Fruit fly (Drosophila melanogaster) whole organism, pupa: Measurements from ENCODE around the gene Sras.

Source experiments
- CG10348 ChIP-seq: fragments of 200-800 bp; sonication (Bioruptor generic); IDR thresholded peaks from 2 replicates; pipeline ENCODE4 v1.3.6; 2022; ENCODE audit warnings: missing biosample characterization, missing genetic modification characterization
- CG12605 ChIP-seq: fragments of 200-800 bp; sonication (Bioruptor generic); IDR thresholded peaks from 2 replicates; pipeline ENCODE4 v1.3.6; 2022; ENCODE audit warnings: missing biosample characterization, missing genetic modification characterization
- CG13204 ChIP-seq: fragments of 200-800 bp; sonication (Bioruptor generic); optimal IDR thresholded peaks from 2 replicates; lab custom pipeline; 2018; ENCODE audit warnings: missing biosample characterization, mild to moderate bottlenecking, missing genetic modification characterization, moderate library complexity
- CG14655 ChIP-seq: fragments of 200-800 bp; sonication (Bioruptor generic); optimal IDR thresholded peaks from 3 replicates; lab custom pipeline; 2017; ENCODE audit warnings: mild to moderate bottlenecking, missing biosample characterization, missing genetic modification reagents, missing genetic modification characterization
- CG15710 ChIP-seq: fragments of 200-800 bp; sonication (Bioruptor generic); optimal IDR thresholded peaks from 2 replicates; lab custom pipeline; 2018; ENCODE audit warnings: missing biosample characterization, mild to moderate bottlenecking, missing genetic modification characterization, moderate library complexity
- CG17806 ChIP-seq: fragments of 200-800 bp; sonication (Bioruptor generic); optimal IDR thresholded peaks from 2 replicates; lab custom pipeline; 2018; ENCODE audit warnings: missing biosample characterization, mild to moderate bottlenecking, missing genetic modification characterization, moderate library complexity
- CG32121 ChIP-seq: fragments of 200-800 bp; sonication (Bioruptor generic); IDR thresholded peaks from 2 replicates; pipeline ENCODE4 v1.3.6; 2022; ENCODE audit warnings: missing biosample characterization, missing genetic modification characterization
- CG34367 ChIP-seq: fragments of 200-800 bp; sonication (Bioruptor generic); optimal IDR thresholded peaks from 2 replicates; lab custom pipeline; 2018; ENCODE audit warnings: missing biosample characterization, mild to moderate bottlenecking, missing genetic modification characterization
- CG4496 ChIP-seq: fragments of 200-800 bp; sonication (Bioruptor generic); IDR thresholded peaks from 3 replicates; pipeline ENCODE4 v1.3.6; 2022; ENCODE audit warnings: missing biosample characterization, missing genetic modification characterization
- CG8159 ChIP-seq: fragments of 200-800 bp; sonication (Bioruptor generic); optimal IDR thresholded peaks from 3 replicates; lab custom pipeline; 2018; ENCODE audit warnings: missing biosample characterization, mild to moderate bottlenecking, missing genetic modification characterization, moderate library complexity
- CG8301 ChIP-seq: fragments of 200-800 bp; sonication (Bioruptor generic); optimal IDR thresholded peaks from 2 replicates; lab custom pipeline; 2018; ENCODE audit warnings: missing biosample characterization, mild to moderate bottlenecking, missing genetic modification characterization
- CG9948 ChIP-seq: fragments of 200-800 bp; sonication (Bioruptor generic); optimal IDR thresholded peaks from 2 replicates; lab custom pipeline; 2018; ENCODE audit warnings: missing biosample characterization, mild to moderate bottlenecking, missing genetic modification characterization, moderate library complexity
- D1 ChIP-seq: fragments of 200-800 bp; sonication (Bioruptor generic); optimal IDR thresholded peaks from 2 replicates; lab custom pipeline; 2018; ENCODE audit warnings: missing biosample characterization, mild to moderate bottlenecking, missing genetic modification characterization, moderate library complexity
- EcR ChIP-seq: fragments of 200-800 bp; sonication (Bioruptor generic); optimal IDR thresholded peaks from 3 replicates; lab custom pipeline; 2019; ENCODE audit warnings: missing biosample characterization, missing genetic modification characterization, mild to moderate bottlenecking, moderate library complexity, missing genetic modification reagents
- Ets98B ChIP-seq: fragments of 200-800 bp; sonication (Bioruptor generic); IDR thresholded peaks from 2 replicates; pipeline ENCODE4 v1.3.6; 2022; ENCODE audit warnings: missing biosample characterization, missing genetic modification characterization
- Pif1A ChIP-seq: fragments of 200-800 bp; sonication (Bioruptor generic); optimal IDR thresholded peaks from 3 replicates; lab custom pipeline; 2016; ENCODE audit warnings: missing biosample characterization, missing genetic modification characterization
- Pif1B ChIP-seq: fragments of 200-800 bp; sonication (Bioruptor generic); optimal IDR thresholded peaks from 3 replicates; lab custom pipeline; 2016; ENCODE audit warnings: missing biosample characterization, missing genetic modification characterization
- Snoo ChIP-seq: fragments of 200-800 bp; sonication (Bioruptor generic); optimal IDR thresholded peaks from 3 replicates; lab custom pipeline; 2017; ENCODE audit warnings: missing biosample characterization, mild to moderate bottlenecking, missing genetic modification characterization, inconsistent platforms
- fd96Ca ChIP-seq: fragments of 200-800 bp; sonication (Bioruptor generic); IDR thresholded peaks from 3 replicates; pipeline ENCODE4 v1.3.6; 2022; ENCODE audit warnings: missing biosample characterization, missing genetic modification characterization
- gl ChIP-seq: fragments of 200-800 bp; sonication (Bioruptor generic); optimal IDR thresholded peaks from 2 replicates; lab custom pipeline; 2018; ENCODE audit warnings: missing biosample characterization, mild to moderate bottlenecking, missing genetic modification characterization
- rn ChIP-seq: fragments of 200-800 bp; sonication (Bioruptor generic); IDR thresholded peaks from 2 replicates; pipeline ENCODE4 v1.3.6; 2022; ENCODE audit warnings: missing biosample characterization, missing genetic modification characterization

The Sras gene

dm6 chr3L:5599592-5599991 is 36.0 kb downstream of the Sras start, which contains the start of gene CG10591:
TSS of gene CG10591 (minus strand) at chr3L:5599692.
- TF ChIP-seq Pif1B (GFP tag; lab: Kevin White, UChicago) = no peak
- no peak for TF ChIP-seq CG17806 (tag; lab: Kevin White, UChicago)
- TF ChIP-seq CG12605 = no peak
- TF ChIP-seq CG8301 = no peak
- TF ChIP-seq EcR = no peak
- no peak for TF ChIP-seq CG14655 (GFP tag; lab: Kevin White, UChicago)
- no peak for TF ChIP-seq rn (GFP tag; lab: Robert Waterston, UW)
- TF ChIP-seq CG34367 (tag; lab: Kevin White, UChicago) = no peak
- no peak for TF ChIP-seq CG15710 (tag; lab: Kevin White, UChicago)
- no peak for TF ChIP-seq fd96Ca (GFP tag; lab: Robert Waterston, UW)
- TF ChIP-seq CG9948 (tag; lab: Kevin White, UChicago) = no peak
- no peak for TF ChIP-seq D1
- TF ChIP-seq CG32121 (GFP tag; lab: Robert Waterston, UW) = no peak
- TF ChIP-seq gl (tag; lab: Kevin White, UChicago) = no peak
- no peak for TF ChIP-seq Ets98B (GFP tag; lab: Robert Waterston, UW)
- no peak for TF ChIP-seq Snoo
- TF ChIP-seq CG13204 = no peak
- TF ChIP-seq Pif1A = no peak
- no peak for TF ChIP-seq CG10348 (GFP tag; lab: Robert Waterston, UW)
- TF ChIP-seq, all 21 proteins: peak for 0

- TF ChIP-seq Ets98B (GFP tag; lab: Robert Waterston, UW) (no peak), CG15710 (tag; lab: Kevin White, UChicago) (no peak), Pif1A (no peak), rn (GFP tag; lab: Robert Waterston, UW) (no peak), EcR (no peak), CG12605 (no peak), Snoo (no peak), CG9948 (tag; lab: Kevin White, UChicago) (no peak), D1 (no peak)
These were observed 40.4 kb downstream of the Sras start, which contains the start of gene TM9SF3 for dm6 chr3L:5603860-5604415. TSS of gene TM9SF3 (minus strand) at chr3L:5603979.

- TF ChIP-seq CG15710 (tag; lab: Kevin White, UChicago) (no peak), fd96Ca (GFP tag; lab: Robert Waterston, UW) (no peak), CG13204 (no peak), Pif1B (GFP tag; lab: Kevin White, UChicago) (no peak), CG4496 (GFP tag; lab: Robert Waterston, UW) (no peak), Pif1A (no peak), CG14655 (GFP tag; lab: Kevin White, UChicago) (no peak), CG9948 (tag; lab: Kevin White, UChicago) (no peak), CG17806 (tag; lab: Kevin White, UChicago) (no peak), rn (GFP tag; lab: Robert Waterston, UW) (no peak), Snoo (no peak), CG10348 (GFP tag; lab: Robert Waterston, UW) (no peak), D1 (no peak), CG8159 (tag; lab: Kevin White, UChicago) (no peak), gl (tag; lab: Kevin White, UChicago) (no peak), Ets98B (GFP tag; lab: Robert Waterston, UW) (no peak), CG32121 (GFP tag; lab: Robert Waterston, UW) (no peak), EcR (no peak)
- TF ChIP-seq, all 21 proteins: peak for 0
These were observed 40.9 kb downstream of the Sras start, which contains the start of gene mthl2 for dm6 chr3L:5604490-5604889. TSS of gene mthl2 (plus strand) at chr3L:5604790.

- TF ChIP-seq Ets98B (GFP tag; lab: Robert Waterston, UW) = no peak
- TF ChIP-seq EcR = peak; percentile 13
These were observed 44.6 kb downstream of the Sras start, which contains the start of gene Eaf6 for dm6 chr3L:5608128-5608527. TSS of gene Eaf6 (minus strand) at chr3L:5608300.

- TF ChIP-seq Ets98B (GFP tag; lab: Robert Waterston, UW) = no peak
- no peak for TF ChIP-seq CG10348 (GFP tag; lab: Robert Waterston, UW)
- no peak for TF ChIP-seq CG17806 (tag; lab: Kevin White, UChicago)
- no peak for TF ChIP-seq CG13204
- TF ChIP-seq CG9948 (tag; lab: Kevin White, UChicago) = no peak
- TF ChIP-seq CG4496 (GFP tag; lab: Robert Waterston, UW) = no peak
- no peak for TF ChIP-seq D1
- no peak for TF ChIP-seq gl (tag; lab: Kevin White, UChicago)
- no peak for TF ChIP-seq Pif1B (GFP tag; lab: Kevin White, UChicago)
- TF ChIP-seq CG15710 (tag; lab: Kevin White, UChicago) = no peak
- TF ChIP-seq CG14655 (GFP tag; lab: Kevin White, UChicago) = no peak
- no peak for TF ChIP-seq CG8301
- TF ChIP-seq EcR = no peak
- no peak for TF ChIP-seq rn (GFP tag; lab: Robert Waterston, UW)
- TF ChIP-seq, all 21 proteins: peak for 0
These were observed 45.3 kb downstream of the Sras start for dm6 chr3L:5608786-5609370.

dm6 chr3L:5609493-5609892 is 45.9 kb downstream of the Sras start:
- TF ChIP-seq CG4496 (GFP tag; lab: Robert Waterston, UW) = 0 out of 3 replicates have a peak, but pooled peaks have one; percentile 51
- no peak for TF ChIP-seq CG10348 (GFP tag; lab: Robert Waterston, UW)
- TF ChIP-seq CG8301 = peak; percentile 75
- peak; percentile 60 for TF ChIP-seq Ets98B (GFP tag; lab: Robert Waterston, UW)
- peak; percentile 58 for TF ChIP-seq CG32121 (GFP tag; lab: Robert Waterston, UW)
